Worm (Caenorhabditis elegans) whole organism, midembryonic: ENCODE measurements around the gene nsy-1.

Source experiments
- T22C8.4 ChIP-seq: fragments of 200-800 bp; sonication (Bioruptor generic); IDR thresholded peaks from 2 replicates; pipeline ENCODE4 v1.3.6; 2022; ENCODE audit warnings: missing genetic modification characterization, missing compliant biosample characterization
- cog-1 ChIP-seq: sonication (generic microtip); optimal IDR thresholded peaks from 2 replicates; lab custom pipeline; 2016; ENCODE audit warnings: missing genetic modification characterization, missing compliant biosample characterization
- flt-1 ChIP-seq: fragments of 200-800 bp; sonication (Bioruptor generic); IDR thresholded peaks from 2 replicates; pipeline ENCODE4 v1.3.6; 2022; ENCODE audit warnings: missing genetic modification characterization, missing compliant biosample characterization
- klf-2 ChIP-seq: fragments of 200-800 bp; sonication (Bioruptor generic); conservative IDR thresholded peaks from 2 replicates; pipeline ENCODE4 v1.3.6; 2022; ENCODE audit warnings: missing genetic modification reagents, missing genetic modification characterization, missing compliant biosample characterization
- med-1 ChIP-seq: sonication (generic microtip); optimal IDR thresholded peaks from 2 replicates; lab custom pipeline; 2017; ENCODE audit warnings: missing genetic modification characterization, mild to moderate bottlenecking, missing compliant biosample characterization, antibody characterized with exemption, missing genetic modification reagents; ENCODE audit not compliant: insufficient read depth
- ref-1 ChIP-seq: fragments of 200-800 bp; sonication (Bioruptor generic); conservative IDR thresholded peaks from 2 replicates; pipeline ENCODE4 v1.3.6; 2022; ENCODE audit warnings: missing genetic modification reagents, missing genetic modification characterization, missing compliant biosample characterization
- tab-1 ChIP-seq: fragments of 200-800 bp; sonication (Bioruptor generic); IDR thresholded peaks from 2 replicates; pipeline ENCODE4 v1.3.6; 2022; ENCODE audit warnings: missing genetic modification characterization, missing compliant biosample characterization
- ztf-23 ChIP-seq: fragments of 200-800 bp; sonication (Bioruptor generic); IDR thresholded peaks from 2 replicates; pipeline ENCODE4 v1.3.6; 2022; ENCODE audit warnings: missing genetic modification reagents, missing genetic modification characterization, missing compliant biosample characterization
- ztf-29 ChIP-seq: fragments of 200-800 bp; sonication (Bioruptor generic); IDR thresholded peaks from 2 replicates; pipeline ENCODE4 v1.3.6; 2022; ENCODE audit warnings: missing genetic modification reagents, missing genetic modification characterization, missing compliant biosample characterization

Gene nsy-1

ce11 chrII:5036128-5036527, 13.6 kb downstream of the nsy-1 start, which contains the start of gene lrr-1:
TSS of gene lrr-1 (minus strand) at chrII:5036439.
- TF ChIP-seq ztf-29 (GFP tag; lab: Robert Waterston, UW) (no peak), ztf-23 (GFP tag; lab: Robert Waterston, UW) (no peak), ref-1 (GFP tag; lab: Robert Waterston, UW) (no peak), med-1 (GFP tag; lab: Kevin White, UChicago) (no peak), tab-1 (no peak), flt-1 (GFP tag; lab: Robert Waterston, UW) (no peak), cog-1 (tag; lab: Kevin White, UChicago) (no peak), klf-2 (no peak), T22C8.4 (no peak)

DNA sequence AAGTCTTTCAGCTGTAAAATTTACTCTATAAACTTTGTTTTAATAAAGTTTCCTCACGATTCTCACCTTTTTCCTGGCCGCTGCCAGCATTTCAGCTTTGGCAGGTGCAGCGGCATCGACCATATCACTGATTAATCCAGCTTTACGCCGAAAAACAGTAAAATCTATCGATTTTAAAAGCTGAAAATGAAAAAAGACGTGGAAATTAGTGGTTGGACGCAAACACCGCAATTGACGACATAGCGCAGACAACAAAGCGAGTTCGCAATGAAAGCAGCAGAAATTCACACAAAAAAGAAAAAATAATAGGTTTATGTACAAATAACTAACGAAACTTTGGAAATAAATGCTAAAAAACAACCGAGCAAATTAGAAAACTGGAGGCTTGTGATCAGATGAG, 17.4 kb downstream of the nsy-1 start, which contains the start of gene golg-2:
golg-2 (minus strand) TSS at position 180 of the 400 bp plus-strand sequence.
- TF ChIP-seq klf-2 (no peak), ztf-29 (GFP tag; lab: Robert Waterston, UW) (no peak), cog-1 (tag; lab: Kevin White, UChicago) (no peak), flt-1 (GFP tag; lab: Robert Waterston, UW) (no peak), tab-1 (no peak), ref-1 (GFP tag; lab: Robert Waterston, UW) (no peak), T22C8.4 (no peak)

DNA sequence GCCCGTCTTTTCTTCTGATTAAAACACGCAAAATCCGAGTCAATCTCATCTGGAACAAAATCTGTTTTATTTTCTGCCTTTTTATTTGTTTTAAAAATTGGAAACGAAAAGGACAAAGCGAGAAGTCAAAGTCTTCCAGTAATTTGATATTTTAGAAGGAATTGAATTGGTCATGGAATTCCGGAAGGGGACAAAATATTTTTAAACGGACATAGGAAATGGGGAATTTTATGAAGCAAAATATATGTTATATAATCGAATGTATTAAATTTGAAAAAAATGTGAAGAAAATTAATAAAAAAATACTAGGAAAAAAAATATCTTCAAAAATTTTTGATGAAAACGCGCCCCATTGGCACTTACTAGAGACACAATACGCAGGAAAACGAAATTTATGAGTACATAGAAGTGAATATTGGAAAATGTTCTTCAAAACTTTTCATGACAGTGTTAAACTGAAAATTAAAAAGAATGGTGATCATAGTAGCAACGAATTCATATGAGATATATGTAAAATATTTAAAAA, 18.1 kb downstream of the nsy-1 start, which contains the start of gene F33G12.7:
F33G12.7 (minus strand) TSS at position 51 of the 526 bp plus-strand sequence.
- TF ChIP-seq cog-1 (tag; lab: Kevin White, UChicago) (no peak), med-1 (GFP tag; lab: Kevin White, UChicago) (no peak), ztf-29 (GFP tag; lab: Robert Waterston, UW) (no peak), ref-1 (GFP tag; lab: Robert Waterston, UW) (no peak), ztf-23 (GFP tag; lab: Robert Waterston, UW) (no peak), T22C8.4 (no peak), tab-1 (no peak), klf-2 (no peak)

ce11 chrII:5042381-5042930, 19.9 kb downstream of the nsy-1 start:
- TF ChIP-seq ztf-29 (GFP tag; lab: Robert Waterston, UW) (no peak), flt-1 (GFP tag; lab: Robert Waterston, UW) (no peak)

DNA sequence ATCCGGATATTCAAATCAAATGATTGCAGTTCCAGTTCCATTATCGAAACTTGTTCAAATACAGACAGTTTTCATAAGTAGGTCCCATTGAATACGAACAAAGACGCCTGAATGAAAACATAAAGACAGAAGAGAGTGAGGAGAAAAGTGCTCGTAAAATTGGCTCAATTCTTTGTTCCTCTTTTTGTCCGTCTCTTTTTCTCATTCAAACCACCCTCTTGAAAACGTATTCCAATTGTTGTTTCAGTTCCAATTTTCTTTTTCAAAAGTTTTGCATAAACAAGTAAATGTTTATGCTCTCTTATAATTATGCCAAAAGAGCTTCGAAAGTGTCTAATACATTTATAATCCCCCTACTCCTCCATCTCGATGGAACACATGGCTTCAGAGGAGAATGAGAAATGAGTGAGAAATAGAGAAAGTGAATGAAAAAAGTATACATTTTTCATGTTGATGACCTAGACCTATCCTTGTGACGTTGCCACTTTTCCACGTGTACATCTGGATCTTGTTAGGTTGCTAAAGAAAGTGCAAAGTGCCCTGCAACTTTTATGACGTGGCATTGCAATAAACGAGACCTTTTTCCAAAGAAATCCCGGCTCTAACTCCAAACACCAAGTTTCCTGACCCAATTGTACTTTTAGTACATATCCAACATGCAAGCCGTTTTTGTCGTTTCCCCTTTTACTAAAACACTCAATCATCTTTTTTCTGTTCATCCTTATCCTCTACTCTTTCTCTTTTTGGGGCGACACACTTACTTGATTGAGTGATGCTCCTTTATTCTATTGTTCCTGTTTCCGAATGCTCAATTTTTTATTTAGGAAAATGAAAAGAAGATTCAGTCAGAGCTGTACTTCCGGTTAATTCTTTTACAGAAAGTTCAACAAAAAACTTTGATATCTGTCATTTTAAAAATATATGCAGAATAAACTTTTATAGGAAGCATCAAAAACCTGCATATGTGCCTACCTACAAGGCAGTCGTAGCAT, 23.9 kb downstream of the nsy-1 start:
- TF ChIP-seq T22C8.4 (no peak), ztf-29 (GFP tag; lab: Robert Waterston, UW) (no peak)

DNA sequence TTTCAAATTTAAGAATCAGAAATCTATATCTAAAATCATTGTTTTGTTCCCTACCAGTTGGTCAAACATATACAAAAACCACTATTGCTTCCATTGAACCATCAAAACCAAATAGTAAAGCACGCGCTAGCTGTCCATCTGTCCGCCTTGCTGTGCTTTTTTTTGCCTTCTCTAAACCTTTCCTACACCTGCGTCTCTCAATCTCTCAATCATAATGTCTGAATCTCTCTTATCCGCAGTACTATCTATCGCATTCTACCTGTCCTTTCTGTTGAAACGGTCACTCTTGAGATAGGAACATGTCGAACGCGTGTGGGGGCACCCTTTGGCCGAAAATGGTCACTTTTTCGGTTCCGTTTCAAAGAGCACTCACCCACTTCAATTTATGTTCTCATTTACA, 24.7 kb downstream of the nsy-1 start:
- no peak for TF ChIP-seq med-1 (GFP tag; lab: Kevin White, UChicago)
- peak; percentile 7 for TF ChIP-seq cog-1 (tag; lab: Kevin White, UChicago)

DNA sequence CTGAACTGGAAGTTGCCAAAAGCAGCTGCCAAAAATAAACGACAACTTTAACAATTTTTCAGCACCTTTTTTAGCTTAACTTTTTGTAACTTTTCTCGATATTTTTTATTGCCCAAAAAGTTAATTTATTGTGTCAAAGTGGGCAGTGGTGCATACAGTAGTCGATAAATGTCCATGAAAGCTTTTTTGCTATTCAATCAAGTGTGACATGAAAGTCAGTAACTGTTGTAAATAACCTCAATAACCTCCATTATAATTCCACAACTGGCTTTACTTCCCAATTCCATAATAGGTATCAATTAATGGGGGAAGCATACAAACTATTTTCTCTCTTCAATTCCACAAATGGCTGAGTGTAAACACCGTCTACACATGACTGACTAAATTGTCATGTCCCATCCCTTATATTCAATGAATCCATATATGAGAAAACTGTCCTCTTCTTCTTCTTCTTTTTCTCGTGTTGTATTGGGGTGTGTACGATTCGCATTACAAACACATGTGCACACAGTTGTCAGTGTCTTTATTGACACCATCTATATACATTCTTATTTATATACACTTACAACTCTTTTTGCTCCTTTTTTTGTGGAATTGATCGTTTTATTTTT, 25.7 kb downstream of the nsy-1 start:
- no peak for TF ChIP-seq ref-1 (GFP tag; lab: Robert Waterston, UW)
- no peak for TF ChIP-seq ztf-29 (GFP tag; lab: Robert Waterston, UW)
- TF ChIP-seq med-1 (GFP tag; lab: Kevin White, UChicago), result no peak
- TF ChIP-seq tab-1, result no peak
- no peak for TF ChIP-seq T22C8.4
- TF ChIP-seq flt-1 (GFP tag; lab: Robert Waterston, UW), result no peak
- no peak for TF ChIP-seq klf-2
- no peak for TF ChIP-seq ztf-23 (GFP tag; lab: Robert Waterston, UW)
- TF ChIP-seq cog-1 (tag; lab: Kevin White, UChicago), result no peak

DNA sequence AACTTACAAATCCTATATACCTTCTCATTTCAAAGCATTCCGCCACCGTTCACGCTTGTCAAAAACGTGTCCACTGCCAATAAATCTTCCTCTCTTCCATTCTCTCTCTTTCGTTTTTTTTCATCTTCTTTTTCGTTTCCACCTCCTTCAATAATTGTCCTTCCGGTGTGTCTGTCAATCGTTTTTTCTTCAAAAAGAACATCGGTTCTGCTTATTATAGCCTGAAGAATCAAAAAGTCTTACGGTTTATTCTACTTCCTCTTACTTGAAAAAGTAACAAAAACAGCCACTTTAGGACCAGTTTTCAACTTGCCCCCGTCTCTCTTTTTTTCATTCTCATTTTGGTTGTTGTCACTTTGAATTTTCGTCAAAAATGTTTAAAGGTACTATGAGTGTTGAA, 26.7 kb downstream of the nsy-1 start:
- TF ChIP-seq cog-1 (tag; lab: Kevin White, UChicago) (no peak), T22C8.4 (no peak), flt-1 (GFP tag; lab: Robert Waterston, UW) (no peak), tab-1 (no peak)

- TF ChIP-seq ztf-23 (GFP tag; lab: Robert Waterston, UW), result no peak
- TF ChIP-seq med-1 (GFP tag; lab: Kevin White, UChicago), result no peak
- no peak for TF ChIP-seq ztf-29 (GFP tag; lab: Robert Waterston, UW)
Observed at ce11 chrII:5049865-5050342, 27.3 kb downstream of the nsy-1 start, which contains the start of gene F33G12.6. TSS of gene F33G12.6 (plus strand) at chrII:5049915.

DNA sequence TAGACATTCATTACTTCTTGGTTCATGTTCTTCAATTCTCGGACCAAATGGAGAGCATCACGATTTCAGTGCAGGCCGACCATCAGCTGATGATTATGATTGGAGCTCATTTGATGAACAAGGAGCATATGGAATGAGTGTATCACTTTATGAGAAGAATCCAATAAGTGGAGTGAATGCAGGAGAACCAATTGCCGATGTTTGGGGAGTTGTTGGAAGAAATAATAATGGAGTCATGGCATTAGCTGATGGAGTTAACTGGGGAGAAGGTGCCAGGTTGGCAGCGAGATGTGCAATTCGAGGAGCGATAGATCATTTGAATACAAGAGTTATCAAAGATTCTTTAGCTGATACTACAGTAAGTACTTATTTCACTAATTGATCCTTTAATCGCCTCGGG, 28.2 kb downstream of the nsy-1 start:
- TF ChIP-seq T22C8.4, result no peak
- TF ChIP-seq ztf-23 (GFP tag; lab: Robert Waterston, UW), result no peak
- no peak for TF ChIP-seq tab-1
- TF ChIP-seq ztf-29 (GFP tag; lab: Robert Waterston, UW), result no peak
- TF ChIP-seq cog-1 (tag; lab: Kevin White, UChicago), result no peak
- no peak for TF ChIP-seq ref-1 (GFP tag; lab: Robert Waterston, UW)
- TF ChIP-seq klf-2, result no peak
- no peak for TF ChIP-seq med-1 (GFP tag; lab: Kevin White, UChicago)
- TF ChIP-seq flt-1 (GFP tag; lab: Robert Waterston, UW), result no peak
